Worm (Caenorhabditis elegans): Measurements from ENCODE around the gene B0391.14.
"Not testable (repeated sequence)": the region's sequence is repeated elsewhere in the genome, so short reads cannot be mapped to it uniquely, and the experiment has no call there.

ce11 chrV:15581440-15581839 is 18.2 kb downstream of the B0391.14 start:
- TF ChIP-seq elt-1 (tag; optimal IDR thresholded peaks at IDR 0.05); unc-62 (GFP tag; optimal IDR thresholded peaks at IDR 0.05); lin-39 (tag; optimal IDR thresholded peaks at IDR 0.05); ceh-82 (tag; optimal IDR thresholded peaks at IDR 0.05): not testable (repeated sequence)

Measured in whole organism, L3 larva.